Fruit fly (Drosophila melanogaster) whole organism, embryonic: Measurements from ENCODE around the gene SPARC.
A peak's percentile ranks its signal among the peaks of the same experiment; 100 is the strongest.

ENCODE experiments used
- ATbp ChIP-seq: fragments of 200-800 bp; sonication (Bioruptor generic); optimal IDR thresholded peaks from 2 replicates; lab custom pipeline; 2017; ENCODE audit warnings: missing biosample characterization, mild to moderate bottlenecking, missing genetic modification characterization, missing genetic modification reagents
- Awh ChIP-seq: fragments of 200-800 bp; sonication (Bioruptor generic); IDR thresholded peaks from 2 replicates; pipeline ENCODE4, ENCODE4 v1.3.6; 2022; ENCODE audit warnings: missing biosample characterization, missing genetic modification characterization
- Bgb ChIP-seq: fragments of 200-800 bp; sonication (Bioruptor generic); IDR thresholded peaks from 2 replicates; pipeline ENCODE4 v1.3.6; 2022; ENCODE audit warnings: missing biosample characterization, missing genetic modification characterization; ENCODE audit not compliant: partially characterized antibody
- CG11093 ChIP-seq: fragments of 200-800 bp; sonication (Bioruptor generic); IDR thresholded peaks from 3 replicates; pipeline ENCODE4 v1.3.6; 2022; ENCODE audit warnings: missing biosample characterization, missing genetic modification characterization
- CG11723 ChIP-seq: fragments of 200-800 bp; sonication (Bioruptor generic); optimal IDR thresholded peaks from 2 replicates; lab custom pipeline; 2017; ENCODE audit warnings: missing biosample characterization, mild to moderate bottlenecking, missing genetic modification characterization
- CG12236 ChIP-seq: fragments of 200-800 bp; sonication (Bioruptor generic); optimal IDR thresholded peaks from 2 replicates; lab custom pipeline; 2016; ENCODE audit warnings: missing biosample characterization, missing genetic modification characterization
- CG14441 ChIP-seq: fragments of 200-800 bp; sonication (Bioruptor generic); IDR thresholded peaks from 2 replicates; pipeline ENCODE4 v1.3.6; 2022; ENCODE audit warnings: missing biosample characterization, missing genetic modification characterization
- CG14667 ChIP-seq: fragments of 200-800 bp; sonication (Bioruptor generic); IDR thresholded peaks from 2 replicates; pipeline ENCODE4 v1.3.6; 2022; ENCODE audit warnings: missing biosample characterization, missing genetic modification characterization
- CG15514 ChIP-seq: fragments of 200-800 bp; sonication (Bioruptor generic); optimal IDR thresholded peaks from 3 replicates; lab custom pipeline; 2017; ENCODE audit warnings: missing biosample characterization, missing genetic modification characterization, mild to moderate bottlenecking, moderate library complexity, missing genetic modification reagents
- CG1647 ChIP-seq: fragments of 200-800 bp; sonication (Bioruptor generic); optimal IDR thresholded peaks from 3 replicates; lab custom pipeline; 2016; ENCODE audit warnings: missing biosample characterization, missing genetic modification characterization
- CG17359 ChIP-seq: fragments of 200-800 bp; sonication (Bioruptor generic); optimal IDR thresholded peaks from 3 replicates; lab custom pipeline; 2018; ENCODE audit warnings: missing biosample characterization, mild to moderate bottlenecking, missing genetic modification characterization, moderate library complexity
- CG17385 ChIP-seq: fragments of 200-800 bp; sonication (Bioruptor generic); optimal IDR thresholded peaks from 3 replicates; lab custom pipeline; 2018; ENCODE audit warnings: missing biosample characterization, mild to moderate bottlenecking, missing genetic modification characterization
- CG18262 ChIP-seq: fragments of 200-800 bp; optimal IDR thresholded peaks from 3 replicates; lab custom pipeline; 2019; ENCODE audit warnings: missing biosample characterization, mild to moderate bottlenecking, missing genetic modification characterization, moderate library complexity
- CG2116 ChIP-seq: fragments of 200-800 bp; sonication (Bioruptor generic); optimal IDR thresholded peaks from 3 replicates; lab custom pipeline; 2018; ENCODE audit warnings: missing biosample characterization, mild to moderate bottlenecking, missing genetic modification characterization
- CG2889 ChIP-seq: fragments of 200-800 bp; sonication (Bioruptor generic); IDR thresholded peaks from 3 replicates; pipeline ENCODE4 v1.3.6; 2022; ENCODE audit warnings: missing biosample characterization, missing genetic modification characterization
- CG34422 ChIP-seq: fragments of 200-800 bp; sonication (Bioruptor generic); IDR thresholded peaks from 3 replicates; pipeline ENCODE4 v1.3.6; 2022; ENCODE audit warnings: missing biosample characterization, missing genetic modification characterization
- CG43689 ChIP-seq: fragments of 200-800 bp; sonication (Bioruptor generic); IDR thresholded peaks from 2 replicates; pipeline ENCODE4 v1.3.6; 2022; ENCODE audit warnings: missing biosample characterization, missing genetic modification characterization
- CG5953 ChIP-seq: fragments of 200-800 bp; sonication (Bioruptor generic); IDR thresholded peaks from 2 replicates; pipeline ENCODE4 v1.3.6; 2022; ENCODE audit warnings: missing biosample characterization, missing genetic modification characterization
- CG6683 ChIP-seq: fragments of 200-800 bp; sonication (Bioruptor generic); optimal IDR thresholded peaks from 2 replicates; lab custom pipeline; 2017; ENCODE audit warnings: missing biosample characterization, mild to moderate bottlenecking, missing genetic modification characterization, missing genetic modification reagents
- CG6765 ChIP-seq: fragments of 200-800 bp; sonication (Bioruptor generic); optimal IDR thresholded peaks from 3 replicates; lab custom pipeline; 2017; ENCODE audit warnings: missing biosample characterization, mild to moderate bottlenecking, missing genetic modification characterization
- Camta ChIP-seq: fragments of 200-800 bp; sonication (Bioruptor generic); optimal IDR thresholded peaks from 2 replicates; lab custom pipeline; 2016; ENCODE audit warnings: missing biosample characterization, missing genetic modification characterization
- HLH3B ChIP-seq: fragments of 200-800 bp; sonication (Bioruptor generic); IDR thresholded peaks from 2 replicates; pipeline ENCODE4 v1.3.6; 2022; ENCODE audit warnings: missing biosample characterization, missing genetic modification characterization
- Med ChIP-seq: fragments of 200-800 bp; sonication (Bioruptor generic); peaks from one replicate; lab custom pipeline; 2016; ENCODE audit warnings: missing biosample characterization, missing genetic modification characterization, mild to moderate bottlenecking, inconsistent platforms, moderate library complexity
- Meics ChIP-seq: fragments of 200-800 bp; sonication (Bioruptor generic); optimal IDR thresholded peaks from 2 replicates; lab custom pipeline; 2017; ENCODE audit warnings: missing biosample characterization, mild to moderate bottlenecking, missing genetic modification characterization
- Mes4 ChIP-seq: fragments of 200-800 bp; sonication (Bioruptor generic); optimal IDR thresholded peaks from 2 replicates; lab custom pipeline; 2016; ENCODE audit warnings: missing biosample characterization, missing genetic modification characterization
- Nf-YC ChIP-seq: fragments of 200-800 bp; optimal IDR thresholded peaks from 3 replicates; lab custom pipeline; 2019; ENCODE audit warnings: missing biosample characterization, mild to moderate bottlenecking, missing genetic modification characterization, moderate library complexity
- NfI ChIP-seq: fragments of 200-800 bp; sonication (Bioruptor generic); optimal IDR thresholded peaks from 3 replicates; lab custom pipeline; 2018; ENCODE audit warnings: missing biosample characterization, mild to moderate bottlenecking, missing genetic modification characterization, moderate library complexity
- Ravus ChIP-seq: fragments of 200-800 bp; sonication (Bioruptor generic); IDR thresholded peaks from 2 replicates; pipeline ENCODE4 v1.3.6; 2022; ENCODE audit warnings: missing biosample characterization, missing genetic modification characterization
- Rfx ChIP-seq: fragments of 200-800 bp; sonication (Bioruptor generic); IDR thresholded peaks from 2 replicates; pipeline ENCODE4 v1.3.6; 2022; ENCODE audit warnings: missing biosample characterization, missing genetic modification characterization
- Rx ChIP-seq: fragments of 200-800 bp; sonication (Bioruptor generic); IDR thresholded peaks from 2 replicates; pipeline ENCODE4 v1.3.6; 2022; ENCODE audit warnings: missing biosample characterization, missing genetic modification characterization
- ato ChIP-seq: fragments of 200-800 bp; sonication (Bioruptor generic); IDR thresholded peaks from 2 replicates; pipeline ENCODE4 v1.3.6; 2022; ENCODE audit warnings: missing biosample characterization, missing genetic modification characterization; ENCODE audit not compliant: partially characterized antibody
- caup ChIP-seq: fragments of 200-800 bp; sonication (Bioruptor generic); optimal IDR thresholded peaks from 3 replicates; lab custom pipeline; 2017; ENCODE audit warnings: missing biosample characterization, mild to moderate bottlenecking, missing genetic modification characterization, moderate library complexity; ENCODE audit not compliant: severe bottlenecking
- dmrt99B ChIP-seq: fragments of 200-800 bp; sonication (Bioruptor generic); optimal IDR thresholded peaks from 2 replicates; lab custom pipeline; 2018; ENCODE audit warnings: missing biosample characterization, mild to moderate bottlenecking, missing genetic modification characterization, moderate library complexity
- eve ChIP-seq, 2 experiments: fragments of >200 bp; optimal IDR thresholded peaks; 2 replicates each; lab custom pipeline; 2017; ENCODE audit warnings: missing biosample characterization in 2 of 2, missing genetic modification characterization in 2 of 2
- gro ChIP-seq: fragments of 200-800 bp; sonication (Bioruptor generic); optimal IDR thresholded peaks from 2 replicates; lab custom pipeline; 2016; ENCODE audit warnings: missing biosample characterization, missing genetic modification characterization
- kah ChIP-seq: fragments of 200-800 bp; sonication (Bioruptor generic); optimal IDR thresholded peaks from 2 replicates; lab custom pipeline; 2018; ENCODE audit warnings: missing biosample characterization, mild to moderate bottlenecking, missing genetic modification characterization
- lbe ChIP-seq: fragments of 200-800 bp; sonication (Bioruptor generic); optimal IDR thresholded peaks from 2 replicates; lab custom pipeline; 2016; ENCODE audit warnings: missing biosample characterization, mild to moderate bottlenecking, missing genetic modification characterization
- pnt ChIP-seq: fragments of 200-800 bp; sonication (Bioruptor generic); optimal IDR thresholded peaks from 3 replicates; lab custom pipeline; 2016; ENCODE audit warnings: missing biosample characterization, missing genetic modification characterization
- scrt ChIP-seq: fragments of 200-800 bp; sonication (Bioruptor generic); optimal IDR thresholded peaks from 2 replicates; lab custom pipeline; 2018; ENCODE audit warnings: missing biosample characterization, mild to moderate bottlenecking, missing genetic modification characterization, moderate library complexity
- sisA ChIP-seq: fragments of 200-800 bp; sonication (Bioruptor generic); IDR thresholded peaks from 2 replicates; pipeline ENCODE4 v1.3.6; 2022; ENCODE audit warnings: missing biosample characterization, missing genetic modification characterization
- slbo ChIP-seq: fragments of 200-800 bp; sonication (Bioruptor generic); IDR thresholded peaks from 2 replicates; pipeline ENCODE4 v1.3.6; 2022; ENCODE audit warnings: missing biosample characterization, missing genetic modification characterization
- slou ChIP-seq: fragments of 200-800 bp; sonication (Bioruptor generic); optimal IDR thresholded peaks from 3 replicates; lab custom pipeline; 2016; ENCODE audit warnings: missing biosample characterization, missing genetic modification characterization
- sr ChIP-seq: fragments of 200-800 bp; sonication (Bioruptor generic); IDR thresholded peaks from 3 replicates; pipeline ENCODE4 v1.3.6; 2022; ENCODE audit warnings: missing biosample characterization, missing genetic modification characterization
- tin ChIP-seq: fragments of 200-800 bp; sonication (Bioruptor generic); optimal IDR thresholded peaks from 3 replicates; lab custom pipeline; 2016; ENCODE audit warnings: missing biosample characterization, missing genetic modification characterization
- vvl ChIP-seq: fragments of 200-800 bp; sonication (Bioruptor generic); IDR thresholded peaks from 2 replicates; pipeline ENCODE4 v1.3.6; 2022; ENCODE audit warnings: missing biosample characterization, missing genetic modification characterization

The SPARC gene

dm6 chr3R:26862848-26863448 lies 8.8 kb downstream of the SPARC start, which contains the start of the genes Lerp and IntS12 (continued):
- no peak for TF ChIP-seq CG6683 (GFP tag; lab: Kevin White, UChicago)
- TF ChIP-seq CG14441 (GFP tag; lab: Robert Waterston, UW) = no peak
- TF ChIP-seq vvl (GFP tag; lab: Robert Waterston, UW) = 0 out of 2 replicates have a peak, but pooled peaks have one; percentile 16
- peak; percentile 25; the same call in 1 of the 3 replicates for TF ChIP-seq CG34422 (GFP tag; lab: Robert Waterston, UW)
- TF ChIP-seq CG2889 (GFP tag; lab: Robert Waterston, UW) = no peak
- TF ChIP-seq CG2116 (GFP tag; lab: Kevin White, UChicago) = peak; percentile 44
- peak; percentile 63 for TF ChIP-seq Med (GFP tag; lab: Kevin White, UChicago)
- no peak for TF ChIP-seq CG12236 (GFP tag; lab: Kevin White, UChicago)
- no peak for TF ChIP-seq CG11723 (GFP tag; lab: Kevin White, UChicago)
- no peak for TF ChIP-seq CG43689 (GFP tag; lab: Robert Waterston, UW)
- peak; percentile 28 for TF ChIP-seq Camta (GFP tag; lab: Kevin White, UChicago)

dm6 chr3R:26862213-26862612 lies 9.6 kb downstream of the SPARC start:
- 0 out of 3 replicates have a peak, but pooled peaks have one; percentile 16 for TF ChIP-seq CG34422 (GFP tag; lab: Robert Waterston, UW)
- peak; percentile 6 for TF ChIP-seq Med (GFP tag; lab: Kevin White, UChicago)
- peak; percentile 39; the same call in 1 of the 3 replicates for TF ChIP-seq sr
- TF ChIP-seq ATbp (GFP tag; lab: Kevin White, UChicago) = no peak
- 0 out of 2 replicates have a peak, but pooled peaks have one; percentile 30 for TF ChIP-seq Awh
- TF ChIP-seq CG15514 (GFP tag; lab: Kevin White, UChicago) = no peak
- TF ChIP-seq lbe (GFP tag; lab: Kevin White, UChicago) = no peak
- peak; percentile 46 for TF ChIP-seq Nf-YC (tag; lab: Kevin White, UChicago)
- peak; percentile 12; the same call in 1 of the 2 replicates for TF ChIP-seq CG5953 (GFP tag; lab: Robert Waterston, UW)
- peak; percentile 76 for TF ChIP-seq scrt (GFP tag; lab: Kevin White, UChicago)
- peak; percentile 72 for TF ChIP-seq kah (GFP tag; lab: Kevin White, UChicago)

dm6 chr3R:26859228-26859627 lies 12.6 kb downstream of the SPARC start:
- TF ChIP-seq HLH3B (GFP tag; lab: Robert Waterston, UW) = peak; percentile 66
- peak; percentile 55 for TF ChIP-seq CG18262
- no peak for TF ChIP-seq slou (GFP tag; lab: Kevin White, UChicago)
- TF ChIP-seq CG14667 = peak; percentile 27; the same call in 1 of the 2 replicates
- peak; percentile 80 for TF ChIP-seq sisA (GFP tag; lab: Robert Waterston, UW)
- peak; percentile 6; the same call in 1 of the 2 replicates for TF ChIP-seq Ravus (GFP tag; lab: Robert Waterston, UW)
- peak; percentile 37 for TF ChIP-seq tin
- TF ChIP-seq Rfx (GFP tag; lab: Robert Waterston, UW) = peak; percentile 61
- peak; percentile 46; the same call in 1 of the 2 replicates for TF ChIP-seq slbo (GFP tag; lab: Robert Waterston, UW)
- no peak for TF ChIP-seq ato (GFP tag; lab: Robert Waterston, UW)
- TF ChIP-seq CG2116 (GFP tag; lab: Kevin White, UChicago) = no peak
- peak; percentile 55 for TF ChIP-seq dmrt99B (tag; lab: Kevin White, UChicago)
- TF ChIP-seq Med (GFP tag; lab: Kevin White, UChicago) = peak; percentile 81
- TF ChIP-seq CG1647 = no peak
- peak; percentile 31 for TF ChIP-seq pnt (GFP tag; lab: Kevin White, UChicago)
- peak; percentile 52 for TF ChIP-seq CG17359 (tag; lab: Kevin White, UChicago)
- TF ChIP-seq gro (GFP tag; lab: Kevin White, UChicago) = peak; percentile 65
- peak; percentile 18 for TF ChIP-seq Mes4
- TF ChIP-seq scrt (GFP tag; lab: Kevin White, UChicago) = peak; percentile 19
- 0 out of 3 replicates have a peak, but pooled peaks have one; percentile 23 for TF ChIP-seq CG11093
- peak; percentile 25 for TF ChIP-seq CG6765 (GFP tag; lab: Kevin White, UChicago)
- no peak for TF ChIP-seq Bgb
- TF ChIP-seq caup (GFP tag; lab: Kevin White, UChicago) = peak; percentile 38
- TF ChIP-seq eve (GFP tag; optimal IDR thresholded peaks at IDR 0.05; lab: Kevin White, UChicago) = peak in 1 of 2 experiments; percentile 68
- peak; percentile 3 for TF ChIP-seq NfI (GFP tag; lab: Kevin White, UChicago)
- peak; percentile 11 for TF ChIP-seq CG17385 (GFP tag; lab: Kevin White, UChicago)
- TF ChIP-seq Meics (GFP tag; lab: Kevin White, UChicago) = peak; percentile 42
- peak; percentile 53; the same call in 1 of the 2 replicates for TF ChIP-seq Rx (GFP tag; lab: Robert Waterston, UW)
